Fruit fly (Drosophila melanogaster) whole organism: ENCODE data around the gene Chd64.

ENCODE experiments used
- CG8478 ChIP-seq: fragments of >200 bp; optimal IDR thresholded peaks from 2 replicates; lab custom pipeline; 2018; ENCODE audit warnings: inconsistent platforms
- Dll ChIP-seq: fragments of >200 bp; optimal IDR thresholded peaks from 2 replicates; lab custom pipeline; 2017
- EcR ChIP-seq, 2 experiments: fragments of >200 bp; optimal IDR thresholded peaks; 2 replicates each; lab custom pipeline; 2017; ENCODE audit warnings: missing biosample characterization in 2 of 2, missing genetic modification characterization in 2 of 2, missing genetic modification reagents in 2 of 2
- pan ChIP-seq: fragments of >200 bp; optimal IDR thresholded peaks from 2 replicates; lab custom pipeline; 2017
- psq ChIP-seq: fragments of >200 bp; optimal IDR thresholded peaks from 2 replicates; lab custom pipeline; 2017
- usp ChIP-seq: fragments of >200 bp; optimal IDR thresholded peaks from 2 replicates; lab custom pipeline; 2017; ENCODE audit warnings: missing biosample characterization, missing genetic modification characterization, mixed read lengths

dm6 chr3L:4160926-4161325 lies 38.7 kb upstream of the Chd64 start, which contains the start of gene nab:
- no peak for TF ChIP-seq Dll (lab: Kevin White, UChicago)
- no peak for TF ChIP-seq psq (lab: Kevin White, UChicago)
- no peak for TF ChIP-seq CG8478
- TF ChIP-seq pan (lab: Kevin White, UChicago), result no peak
- no peak for TF ChIP-seq EcR (GFP tag; optimal IDR thresholded peaks at IDR 0.05; lab: Kevin White, UChicago)
- TF ChIP-seq usp, result no peak
